Worm (Caenorhabditis elegans) whole organism, L1 larva: Measurements from ENCODE around the gene pcca-1.

Experiments used
- aly-2 ChIP-seq: fragments of 150-350 bp; optimal IDR thresholded peaks from 2 replicates; lab custom pipeline; 2014; ENCODE audit warnings: missing biosample characterization, missing genetic modification characterization
- ces-1 ChIP-seq: fragments of 150-350 bp; optimal IDR thresholded peaks from 2 replicates; lab custom pipeline; 2014; ENCODE audit warnings: missing biosample characterization, missing genetic modification reagents, missing genetic modification characterization
- nhr-12 ChIP-seq: sonication (generic microtip); optimal IDR thresholded peaks from 2 replicates; lab custom pipeline; 2017; ENCODE audit warnings: missing biosample characterization, missing genetic modification characterization
- nhr-76 ChIP-seq: sonication (generic microtip); optimal IDR thresholded peaks from 2 replicates; lab custom pipeline; 2017; ENCODE audit warnings: missing biosample characterization, missing genetic modification characterization
- skn-1 ChIP-seq: fragments of 150-350 bp; optimal IDR thresholded peaks from 2 replicates; lab custom pipeline; 2014; ENCODE audit warnings: missing biosample characterization, missing genetic modification characterization

ce11 chrX:7674871-7675270 lies 14.1 kb upstream of the pcca-1 start:
- TF ChIP-seq nhr-12 (tag; lab: Kevin White, UChicago) (no peak), ces-1 (GFP tag; lab: Kevin White, UChicago) (no peak), skn-1 (tag; lab: Kevin White, UChicago) (no peak), aly-2 (tag; lab: Kevin White, UChicago) (no peak), nhr-76 (tag; lab: Kevin White, UChicago) (no peak)
